Worm (Caenorhabditis elegans) whole organism, L4 larva: ENCODE results near the gene C08F1.6.
"Not testable (repeated sequence)": the region's sequence is repeated elsewhere in the genome, so short reads cannot be mapped to it uniquely, and the experiment has no call there.

Experiments
- Y105C5A.15 ChIP-seq: fragments of 200-800 bp; sonication (Bioruptor generic); IDR thresholded peaks from 2 replicates; pipeline ENCODE4 v1.3.6; 2022; ENCODE audit warnings: missing genetic modification characterization, missing compliant biosample characterization
- attf-4 ChIP-seq: sonication (generic microtip); optimal IDR thresholded peaks from 3 replicates; lab custom pipeline; 2017; ENCODE audit warnings: missing biosample characterization, missing genetic modification characterization
- ces-1 ChIP-seq: fragments of 150-350 bp; sonication (generic microtip); optimal IDR thresholded peaks from 4 replicates; lab custom pipeline; 2014; ENCODE audit warnings: missing biosample characterization, missing genetic modification reagents, missing genetic modification characterization
- daf-16 ChIP-seq, 3 experiments: sonication (generic microtip); optimal IDR thresholded peaks; 2 replicates each; lab custom pipeline; 2016 to 2017; ENCODE audit warnings: missing genetic modification characterization in 3 of 3, missing genetic modification reagents in 3 of 3, mild to moderate bottlenecking in 2 of 3, missing compliant biosample characterization in 2 of 3, missing biosample characterization in 1 of 3, moderate library complexity in 1 of 3
- dmd-6 ChIP-seq: fragments of 200-800 bp; sonication (Bioruptor generic); IDR thresholded peaks from 2 replicates; pipeline ENCODE4 v1.3.6; 2022; ENCODE audit warnings: missing genetic modification reagents, missing genetic modification characterization, missing compliant biosample characterization
- dmd-8 ChIP-seq: fragments of 200-800 bp; sonication (Bioruptor generic); IDR thresholded peaks from 2 replicates; pipeline ENCODE4 v1.3.6; 2022; ENCODE audit warnings: missing genetic modification characterization, missing compliant biosample characterization
- dmd-9 ChIP-seq: fragments of 200-800 bp; sonication (Bioruptor generic); IDR thresholded peaks from 2 replicates; pipeline ENCODE4 v1.3.6; 2022; ENCODE audit warnings: missing genetic modification reagents, missing genetic modification characterization, missing compliant biosample characterization
- dve-1 ChIP-seq: sonication (generic microtip); optimal IDR thresholded peaks from 2 replicates; lab custom pipeline; 2017; ENCODE audit warnings: antibody characterized with exemption, mild to moderate bottlenecking, missing genetic modification characterization, missing compliant biosample characterization; ENCODE audit not compliant: insufficient read depth
- fkh-10 ChIP-seq: fragments of 150-350 bp; optimal IDR thresholded peaks from 2 replicates; lab custom pipeline; 2014; ENCODE audit warnings: missing biosample characterization, missing genetic modification reagents, missing genetic modification characterization
- fos-1 ChIP-seq: fragments of 150-350 bp; optimal IDR thresholded peaks from 2 replicates; lab custom pipeline; 2014; ENCODE audit warnings: missing biosample characterization, missing genetic modification characterization
- hlh-11 ChIP-seq: fragments of 200-800 bp; sonication (Bioruptor generic); optimal IDR thresholded peaks from 2 replicates; lab custom pipeline; 2018; ENCODE audit warnings: mild to moderate bottlenecking, missing genetic modification characterization, missing compliant biosample characterization
- jun-1 ChIP-seq: fragments of 150-350 bp; optimal IDR thresholded peaks from 2 replicates; lab custom pipeline; 2014; ENCODE audit warnings: missing biosample characterization, missing genetic modification reagents, missing genetic modification characterization
- lin-13 ChIP-seq: fragments of 150-350 bp; optimal IDR thresholded peaks from 2 replicates; lab custom pipeline; 2014; ENCODE audit warnings: missing biosample characterization, missing genetic modification reagents, missing genetic modification characterization
- lin-29 ChIP-seq: fragments of 200-800 bp; sonication (Bioruptor generic); IDR thresholded peaks from 2 replicates; pipeline ENCODE4 v1.3.6; 2022; ENCODE audit warnings: missing genetic modification reagents, missing genetic modification characterization, missing compliant biosample characterization
- lin-38 ChIP-seq: fragments of 200-800 bp; sonication (Bioruptor generic); IDR thresholded peaks from 2 replicates; pipeline ENCODE4 v1.3.6; 2022; ENCODE audit warnings: missing genetic modification reagents, missing genetic modification characterization, missing compliant biosample characterization
- mdl-1 ChIP-seq, 2 experiments: fragments of 150-350 bp in 1 of 2; sonication (generic microtip) in 1 of 2; optimal IDR thresholded peaks; 2 replicates each; lab custom pipeline; 2014 to 2017; ENCODE audit warnings: missing biosample characterization in 2 of 2, missing genetic modification characterization in 2 of 2
- mep-1 ChIP-seq: fragments of 150-350 bp; sonication (generic microtip); optimal IDR thresholded peaks from 3 replicates; lab custom pipeline; 2014; ENCODE audit warnings: missing biosample characterization, missing genetic modification characterization
- mxl-3 ChIP-seq: fragments of 200-800 bp; sonication (Bioruptor generic); optimal IDR thresholded peaks from 2 replicates; lab custom pipeline; 2018; ENCODE audit warnings: mild to moderate bottlenecking, missing genetic modification characterization, missing compliant biosample characterization
- nhr-25 ChIP-seq: sonication (generic microtip); optimal IDR thresholded peaks from 2 replicates; lab custom pipeline; 2017; ENCODE audit warnings: missing genetic modification characterization, mild to moderate bottlenecking, missing compliant biosample characterization, antibody characterized with exemption, moderate library complexity, borderline replicate concordance; ENCODE audit not compliant: insufficient read depth
- nhr-28 ChIP-seq: fragments of 150-350 bp; optimal IDR thresholded peaks from 2 replicates; lab custom pipeline; 2014; ENCODE audit warnings: missing biosample characterization, missing genetic modification characterization
- nhr-41 ChIP-seq: fragments of 200-800 bp; sonication (Bioruptor generic); IDR thresholded peaks from 2 replicates; pipeline ENCODE4 v1.3.6; 2022; ENCODE audit warnings: missing genetic modification reagents, missing genetic modification characterization, missing compliant biosample characterization
- php-3 ChIP-seq: fragments of 200-800 bp; sonication (Bioruptor generic); IDR thresholded peaks from 2 replicates; pipeline ENCODE4 v1.3.6; 2022; ENCODE audit warnings: missing genetic modification reagents, missing genetic modification characterization, missing compliant biosample characterization
- pqm-1 ChIP-seq: sonication (generic microtip); optimal IDR thresholded peaks from 2 replicates; lab custom pipeline; 2017; ENCODE audit warnings: missing biosample characterization, missing genetic modification characterization
- rbr-2 ChIP-seq: sonication (generic microtip); optimal IDR thresholded peaks from 2 replicates; lab custom pipeline; 2016; ENCODE audit warnings: missing genotype, missing genetic modification characterization, missing compliant biosample characterization
- sdz-12 ChIP-seq: fragments of 200-800 bp; sonication (Bioruptor generic); optimal IDR thresholded peaks from 2 replicates; lab custom pipeline; 2018; ENCODE audit warnings: mild to moderate bottlenecking, missing genetic modification characterization, missing compliant biosample characterization
- unc-62 ChIP-seq, 3 experiments: fragments of 150-350 bp in 1 of 3; sonication (generic microtip); optimal IDR thresholded peaks in 2 of 3; peaks in 1 of 3; 1 replicate in 1 of 3; 2 replicates in 2 of 3; lab custom pipeline; 2014 to 2017; ENCODE audit warnings: missing biosample characterization in 3 of 3, missing genetic modification characterization in 3 of 3, missing genetic modification reagents in 3 of 3, missing genotype in 1 of 3
- ztf-11 ChIP-seq: fragments of 150-350 bp; optimal IDR thresholded peaks from 2 replicates; lab custom pipeline; 2014; ENCODE audit warnings: missing biosample characterization, missing genetic modification characterization

Gene C08F1.6

DNA sequence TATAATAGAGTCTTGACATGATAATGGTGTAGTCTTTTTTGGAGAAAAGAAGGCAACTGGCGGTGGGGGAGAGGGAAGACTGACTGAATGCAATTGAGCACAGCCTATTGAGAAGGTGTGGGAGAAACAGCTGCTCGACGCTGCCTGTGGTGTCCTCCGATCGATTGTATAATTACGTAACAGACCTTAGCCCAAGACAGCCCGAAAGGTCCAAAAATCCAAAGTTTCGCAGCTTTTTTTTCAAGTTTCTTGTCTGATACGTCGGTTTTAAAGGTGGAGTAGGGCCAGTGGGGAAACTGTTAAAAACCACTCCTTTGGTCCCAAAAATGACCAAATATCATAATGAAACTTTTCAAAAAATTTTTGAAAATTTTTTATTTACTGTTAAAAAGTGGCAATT lies at the start of gene C08F1.6, which contains the start of gene fbxb-13:
Gene C08F1.6, minus strand, starts transcription at position 101 of the 400 bp plus-strand sequence.
Gene fbxb-13, plus strand, starts transcription at position 191 of the 400 bp plus-strand sequence.
- TF ChIP-seq sdz-12 = no peak
- no peak for TF ChIP-seq mep-1 (tag; lab: Kevin White, UChicago)
- TF ChIP-seq nhr-25 = no peak
- TF ChIP-seq nhr-41 (GFP tag; lab: Robert Waterston, UW) = no peak
- no peak for TF ChIP-seq ztf-11 (tag; lab: Kevin White, UChicago)

DNA sequence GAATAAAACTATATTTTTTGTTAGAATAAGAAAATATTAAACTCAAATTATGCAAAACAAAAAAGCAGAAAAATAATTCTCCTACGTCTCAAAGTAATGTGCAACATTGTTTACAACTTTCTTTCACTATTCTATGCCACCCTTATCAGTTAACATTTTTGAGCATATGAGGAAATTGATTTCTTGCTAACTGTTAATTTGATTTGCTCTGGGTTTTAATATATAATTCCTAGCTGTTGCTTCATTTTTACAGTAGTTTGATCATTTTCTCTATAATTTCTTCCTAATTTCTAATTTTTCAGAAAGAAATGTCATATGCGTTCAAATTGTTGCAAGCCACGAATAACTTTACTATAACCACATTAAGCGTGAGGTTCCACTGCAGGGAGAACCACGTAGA lies 48.2 kb upstream of the C08F1.6 start, which contains the start of gene T08E11.1:
Gene T08E11.1, plus strand, starts transcription at position 301 of the 400 bp plus-strand sequence.
- no peak for TF ChIP-seq daf-16 (GFP tag; optimal IDR thresholded peaks at IDR 0.05; lab: Kevin White, UChicago)
- peak; percentile 21 for TF ChIP-seq daf-16 (tag; optimal IDR thresholded peaks at IDR 0.05; lab: Kevin White, UChicago)
- TF ChIP-seq dmd-6 (GFP tag; lab: Robert Waterston, UW) = no peak

DNA sequence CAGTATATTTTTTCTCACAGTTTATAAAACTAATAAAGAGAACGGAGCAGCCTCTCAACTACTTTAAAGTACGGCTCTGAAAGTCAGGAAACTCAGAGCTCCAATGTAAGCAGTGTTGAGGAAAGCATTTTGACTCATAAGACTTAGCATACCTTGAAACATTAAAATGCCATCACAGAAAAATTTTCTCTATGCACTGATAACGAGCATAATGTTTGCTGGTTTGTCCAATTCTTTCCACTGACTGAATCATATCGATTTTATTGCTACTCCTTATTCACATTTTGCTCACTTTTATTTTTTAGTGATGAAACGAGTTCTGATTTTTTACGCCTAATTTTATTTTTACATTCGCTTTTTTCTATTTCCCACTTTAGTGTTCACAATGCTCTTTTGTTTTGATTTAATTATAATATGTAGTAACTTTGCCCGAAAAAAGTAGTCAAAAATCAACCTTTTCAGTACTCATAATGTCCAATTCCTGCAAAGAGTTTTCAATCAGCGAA lies 43.9 kb upstream of the C08F1.6 start, which contains the start of gene math-39:
Gene math-39, plus strand, starts transcription at position 456 of the 506 bp plus-strand sequence.
- TF ChIP-seq nhr-28 (tag; lab: Kevin White, UChicago) (peak; percentile 10), unc-62 (GFP tag; optimal IDR thresholded peaks at IDR 0.05 in 1 of 2; lab: Kevin White, UChicago) (no peak), unc-62 (tag; optimal IDR thresholded peaks at IDR 0.05; lab: Kevin White, UChicago) (no peak), pqm-1 (tag; lab: Kevin White, UChicago) (peak; percentile 40)

DNA sequence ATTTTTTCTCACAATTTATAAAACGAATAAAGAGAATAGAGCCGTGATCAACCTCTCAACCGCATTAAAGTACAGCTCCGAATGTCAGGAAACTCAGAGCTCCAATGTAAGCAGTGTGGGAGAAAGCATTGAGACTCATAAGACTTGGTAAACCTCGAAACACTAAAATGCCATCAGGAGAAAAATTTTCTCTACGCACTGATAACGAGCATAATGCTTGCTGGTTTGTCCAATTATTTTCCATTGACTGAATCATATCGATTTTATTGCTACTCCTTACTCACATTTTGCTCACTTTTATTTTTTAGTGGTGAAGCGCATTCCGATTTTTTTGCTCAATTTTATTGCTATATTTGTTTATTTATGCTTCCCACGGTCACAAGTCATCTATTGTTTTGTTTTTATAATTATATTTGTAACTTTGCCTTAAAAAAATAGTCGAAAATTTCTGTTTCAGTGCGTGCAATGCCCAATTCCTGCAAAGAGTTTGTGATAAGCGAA lies 42.2 kb upstream of the C08F1.6 start, which contains the start of gene math-40:
Gene math-40, plus strand, starts transcription at position 451 of the 501 bp plus-strand sequence.
- no peak for TF ChIP-seq fkh-10 (GFP tag; lab: Kevin White, UChicago)
- TF ChIP-seq attf-4 (tag; lab: Kevin White, UChicago) = no peak
- TF ChIP-seq fos-1 (tag; lab: Kevin White, UChicago) = no peak
- TF ChIP-seq lin-38 = no peak
- TF ChIP-seq ces-1 (GFP tag; lab: Kevin White, UChicago) = no peak
- TF ChIP-seq Y105C5A.15 (GFP tag; lab: Robert Waterston, UW) = no peak
- no peak for TF ChIP-seq dve-1 (tag; lab: Kevin White, UChicago)
- TF ChIP-seq pqm-1 (tag; lab: Kevin White, UChicago) = peak; percentile 63
- TF ChIP-seq lin-13 = no peak
- TF ChIP-seq dmd-8 (GFP tag; lab: Robert Waterston, UW) = no peak
- TF ChIP-seq mdl-1 (tag; optimal IDR thresholded peaks at IDR 0.05; lab: Kevin White, UChicago) = no peak
- no peak for TF ChIP-seq mxl-3 (GFP tag; lab: Kevin White, UChicago)
- TF ChIP-seq dmd-9 = no peak
- TF ChIP-seq dmd-6 (GFP tag; lab: Robert Waterston, UW) = peak; percentile 19; the same call in 1 of the 2 replicates
- TF ChIP-seq jun-1 (tag; lab: Kevin White, UChicago) = no peak
- no peak for TF ChIP-seq rbr-2 (tag; lab: Kevin White, UChicago)
- TF ChIP-seq, all 104 proteins: peak for 2

DNA sequence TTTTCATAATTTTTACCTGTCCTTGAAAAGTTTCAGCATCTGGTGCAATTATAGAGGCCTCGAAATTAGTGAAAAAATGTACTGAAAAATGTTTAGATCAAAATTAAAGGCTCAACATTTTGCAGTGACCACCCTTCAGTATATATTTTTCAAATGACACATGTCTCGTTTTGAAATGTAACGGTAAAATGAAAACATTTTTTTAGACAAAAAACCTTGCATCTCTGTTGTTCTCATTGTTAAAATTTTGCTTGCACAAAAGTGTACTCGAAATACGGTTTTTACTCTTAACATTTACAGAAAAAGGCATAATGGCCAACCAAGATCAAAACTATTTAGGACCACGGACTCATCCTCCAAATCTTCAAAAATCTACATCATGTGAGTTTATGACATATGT lies 36.3 kb upstream of the C08F1.6 start, which contains the start of gene math-41:
Gene math-41, plus strand, starts transcription at position 301 of the 400 bp plus-strand sequence.
- TF ChIP-seq lin-29, dmd-6, dmd-8 (GFP tag; lab: Robert Waterston, UW): not testable (repeated sequence)
- TF ChIP-seq, all 104 proteins: peak for 0; not testable (repeated sequence) for 104

DNA sequence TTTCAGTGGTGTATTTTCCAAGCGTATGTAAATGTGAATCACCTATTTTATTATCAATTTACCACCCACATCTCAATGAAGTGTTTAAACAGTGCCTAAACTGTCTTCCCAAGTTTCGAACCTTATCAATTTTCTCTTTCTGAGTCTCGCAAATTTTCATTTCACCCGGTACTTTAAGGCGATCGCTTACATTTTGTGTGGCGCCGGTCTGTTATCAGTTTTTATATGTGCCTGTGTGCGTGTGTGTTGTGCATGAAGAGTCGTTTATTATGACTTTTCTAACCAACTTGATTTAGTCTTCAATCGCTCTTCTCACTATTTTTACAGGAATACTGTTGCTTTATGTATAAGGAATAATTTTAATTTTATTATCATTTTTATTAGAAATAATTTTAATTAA lies 35.6 kb upstream of the C08F1.6 start:
- TF ChIP-seq hlh-11 (tag; lab: Kevin White, UChicago) = peak; percentile 16
- 0 out of 2 replicates have a peak, but pooled peaks have one; percentile 32 for TF ChIP-seq php-3
- peak; percentile 61 for TF ChIP-seq dmd-6 (GFP tag; lab: Robert Waterston, UW)
- peak; percentile 19 for TF ChIP-seq pqm-1 (tag; lab: Kevin White, UChicago)
